Worm (Caenorhabditis elegans): Measurements from ENCODE around the gene tsp-8.

DNA sequence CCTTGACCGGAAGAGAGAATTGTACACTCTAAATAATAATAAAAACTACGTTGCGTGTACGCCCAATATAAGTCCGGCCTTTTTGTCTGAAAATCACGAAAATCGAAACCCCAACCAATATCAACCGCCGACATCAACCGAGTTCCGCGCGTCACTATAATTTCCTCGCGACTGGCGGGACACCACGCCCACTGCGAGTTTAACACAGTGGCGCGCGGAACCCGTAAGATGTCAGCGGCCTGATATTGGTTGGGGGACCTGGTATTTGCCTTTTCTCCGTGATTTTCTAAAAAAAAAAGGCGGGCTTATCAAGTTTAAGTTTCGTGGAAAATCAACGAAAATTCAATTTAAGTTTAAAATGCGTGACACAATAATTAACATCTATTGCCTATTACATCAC is 48.8 kb downstream of the tsp-8 start:
- TF ChIP-seq grh-1 (GFP tag; IDR thresholded peaks at IDR 0.05) (no peak), pag-3 (tag; optimal IDR thresholded peaks at IDR 0.05; ENCODE audit: borderline replicate concordance, insufficient read depth) (no peak), efl-1 (optimal IDR thresholded peaks at IDR 0.05) (no peak), efl-1 (GFP tag; optimal IDR thresholded peaks at IDR 0.05 in 1 of 2) (peak in 1 of 2 experiments; percentile 6), swsn-7 (tag; optimal IDR thresholded peaks at IDR 0.05) (no peak), ces-1 (GFP tag; optimal IDR thresholded peaks at IDR 0.05) (no peak), tbx-2 (tag; optimal IDR thresholded peaks at IDR 0.05) (no peak), mdl-1 (tag; optimal IDR thresholded peaks at IDR 0.05) (no peak), nhr-11 (tag; optimal IDR thresholded peaks at IDR 0.05) (no peak), hlh-4 (tag; optimal IDR thresholded peaks at IDR 0.05) (no peak), ama-1 (optimal IDR thresholded peaks at IDR 0.05) (no peak)
